Worm (Caenorhabditis elegans): ENCODE results near the gene W09D6.1.
"Not testable (repeated sequence)": the region's sequence is repeated elsewhere in the genome, so short reads cannot be mapped to it uniquely, and the experiment has no call there.

W09D6.1 gene

DNA sequence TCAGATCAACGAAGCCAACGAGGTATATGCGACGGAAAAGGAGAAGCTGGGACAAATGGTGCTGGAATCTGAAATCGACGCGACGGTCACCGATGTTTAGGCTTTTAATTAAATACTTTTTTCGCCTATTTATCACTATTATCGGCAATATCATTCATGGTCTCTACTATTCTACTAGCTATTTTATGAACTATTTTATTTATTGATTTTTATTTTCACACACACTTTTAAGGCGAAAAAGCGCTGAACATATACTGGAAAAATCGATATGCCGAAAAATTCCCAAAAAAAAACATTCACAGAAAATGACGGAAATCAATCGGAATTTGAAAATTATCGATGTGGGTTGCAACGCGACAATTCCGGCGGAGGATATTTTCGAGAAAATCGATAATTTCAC, at the start of gene W09D6.1:
Gene W09D6.1 (plus strand): TSS at position 301 of the 400 bp plus-strand sequence.
- TF ChIP-seq klf-2 (GFP tag; conservative IDR thresholded peaks at IDR 0.05) = no peak
- TF ChIP-seq flt-1 (GFP tag; IDR thresholded peaks at IDR 0.05) = no peak
- TF ChIP-seq ref-1 (GFP tag; conservative IDR thresholded peaks at IDR 0.05) = no peak
- TF ChIP-seq ztf-29 (GFP tag; IDR thresholded peaks at IDR 0.05) = no peak
- TF ChIP-seq med-1 (GFP tag; optimal IDR thresholded peaks at IDR 0.05; ENCODE audit: insufficient read depth) = no peak
- no peak for TF ChIP-seq tab-1 (GFP tag; IDR thresholded peaks at IDR 0.05)
- no peak for TF ChIP-seq cog-1 (tag; optimal IDR thresholded peaks at IDR 0.05)
- no peak for TF ChIP-seq ztf-23 (GFP tag; IDR thresholded peaks at IDR 0.05)
- TF ChIP-seq T22C8.4 (GFP tag; IDR thresholded peaks at IDR 0.05) = no peak

DNA sequence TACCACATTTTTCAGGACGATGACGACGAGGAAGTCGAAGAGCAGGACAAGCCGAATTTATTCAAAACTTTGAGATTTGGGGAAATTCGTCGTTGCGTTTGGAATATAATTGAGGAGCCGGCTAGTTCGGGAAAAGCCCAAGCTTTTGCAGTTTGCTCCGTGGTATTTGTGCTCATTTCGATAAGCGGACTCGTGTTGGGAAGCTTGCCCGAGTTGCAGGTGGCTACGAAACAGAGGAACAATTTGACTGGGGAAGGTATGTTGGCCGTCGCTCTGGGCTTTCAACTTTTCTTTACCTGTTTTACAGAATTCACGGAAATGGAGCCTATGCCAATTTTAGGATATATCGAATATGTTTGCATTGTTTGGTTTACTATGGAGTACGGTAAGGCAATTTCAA, 46.4 kb upstream of the W09D6.1 start:
- TF ChIP-seq ref-1 (GFP tag; conservative IDR thresholded peaks at IDR 0.05) (no peak), ztf-29 (GFP tag; IDR thresholded peaks at IDR 0.05) (no peak), ztf-23 (GFP tag; IDR thresholded peaks at IDR 0.05) (no peak), T22C8.4 (GFP tag; IDR thresholded peaks at IDR 0.05) (no peak), flt-1 (GFP tag; IDR thresholded peaks at IDR 0.05) (no peak), cog-1 (tag; optimal IDR thresholded peaks at IDR 0.05) (no peak), klf-2 (GFP tag; conservative IDR thresholded peaks at IDR 0.05) (no peak), tab-1 (GFP tag; IDR thresholded peaks at IDR 0.05) (no peak), med-1 (GFP tag; optimal IDR thresholded peaks at IDR 0.05; ENCODE audit: insufficient read depth) (no peak)

- TF ChIP-seq cog-1 (tag; optimal IDR thresholded peaks at IDR 0.05) (no peak), med-1 (GFP tag; optimal IDR thresholded peaks at IDR 0.05; ENCODE audit: insufficient read depth) (no peak), flt-1 (GFP tag; IDR thresholded peaks at IDR 0.05) (no peak), T22C8.4 (GFP tag; IDR thresholded peaks at IDR 0.05) (no peak), tab-1 (GFP tag; IDR thresholded peaks at IDR 0.05) (no peak), ref-1 (GFP tag; conservative IDR thresholded peaks at IDR 0.05) (no peak), ztf-29 (GFP tag; IDR thresholded peaks at IDR 0.05) (no peak), klf-2 (GFP tag; conservative IDR thresholded peaks at IDR 0.05) (no peak), ztf-23 (GFP tag; IDR thresholded peaks at IDR 0.05) (no peak)
These were observed 43.5 kb upstream of the W09D6.1 start for ce11 chrIII:11025138-11025537.

ce11 chrIII:11026516-11027048, 42.1 kb upstream of the W09D6.1 start, which contains the start of gene Y48A6B.7:
Y48A6B.7 (minus strand) TSS chrIII:11026566.
- no peak for TF ChIP-seq klf-2 (GFP tag; conservative IDR thresholded peaks at IDR 0.05)
- no peak for TF ChIP-seq flt-1 (GFP tag; IDR thresholded peaks at IDR 0.05)
- TF ChIP-seq ztf-29 (GFP tag; IDR thresholded peaks at IDR 0.05) = no peak
- no peak for TF ChIP-seq ztf-23 (GFP tag; IDR thresholded peaks at IDR 0.05)
- no peak for TF ChIP-seq tab-1 (GFP tag; IDR thresholded peaks at IDR 0.05)
- no peak for TF ChIP-seq ref-1 (GFP tag; conservative IDR thresholded peaks at IDR 0.05)
- TF ChIP-seq med-1 (GFP tag; optimal IDR thresholded peaks at IDR 0.05; ENCODE audit: insufficient read depth) = no peak
- no peak for TF ChIP-seq cog-1 (tag; optimal IDR thresholded peaks at IDR 0.05)
- TF ChIP-seq T22C8.4 (GFP tag; IDR thresholded peaks at IDR 0.05) = no peak

- TF ChIP-seq med-1 (GFP tag; optimal IDR thresholded peaks at IDR 0.05; ENCODE audit: insufficient read depth); flt-1 (GFP tag; IDR thresholded peaks at IDR 0.05); ztf-29 (GFP tag; IDR thresholded peaks at IDR 0.05): not testable (repeated sequence)
These were observed 39.3 kb upstream of the W09D6.1 start, which contains the start of gene Y48A6B.8 for ce11 chrIII:11029337-11029736. Y48A6B.8 (minus strand) TSS chrIII:11029437.

- TF ChIP-seq ztf-29 (GFP tag; IDR thresholded peaks at IDR 0.05) (no peak), klf-2 (GFP tag; conservative IDR thresholded peaks at IDR 0.05) (no peak), T22C8.4 (GFP tag; IDR thresholded peaks at IDR 0.05) (no peak), flt-1 (GFP tag; IDR thresholded peaks at IDR 0.05) (no peak), ref-1 (GFP tag; conservative IDR thresholded peaks at IDR 0.05) (no peak), ztf-23 (GFP tag; IDR thresholded peaks at IDR 0.05) (no peak), tab-1 (GFP tag; IDR thresholded peaks at IDR 0.05) (no peak), med-1 (GFP tag; optimal IDR thresholded peaks at IDR 0.05; ENCODE audit: insufficient read depth) (no peak), cog-1 (tag; optimal IDR thresholded peaks at IDR 0.05) (no peak)
These were observed 37.3 kb upstream of the W09D6.1 start, which contains the start of gene Y48A6B.14 for ce11 chrIII:11031309-11031708. Y48A6B.14 (plus strand) TSS chrIII:11031609.

- TF ChIP-seq tab-1 (GFP tag; IDR thresholded peaks at IDR 0.05) (no peak), T22C8.4 (GFP tag; IDR thresholded peaks at IDR 0.05) (no peak), ztf-29 (GFP tag; IDR thresholded peaks at IDR 0.05) (no peak)
These were observed 35.8 kb upstream of the W09D6.1 start, which contains the start of gene Y48A6B.9 for ce11 chrIII:11032872-11033271. Y48A6B.9 (plus strand) TSS chrIII:11033172.

DNA sequence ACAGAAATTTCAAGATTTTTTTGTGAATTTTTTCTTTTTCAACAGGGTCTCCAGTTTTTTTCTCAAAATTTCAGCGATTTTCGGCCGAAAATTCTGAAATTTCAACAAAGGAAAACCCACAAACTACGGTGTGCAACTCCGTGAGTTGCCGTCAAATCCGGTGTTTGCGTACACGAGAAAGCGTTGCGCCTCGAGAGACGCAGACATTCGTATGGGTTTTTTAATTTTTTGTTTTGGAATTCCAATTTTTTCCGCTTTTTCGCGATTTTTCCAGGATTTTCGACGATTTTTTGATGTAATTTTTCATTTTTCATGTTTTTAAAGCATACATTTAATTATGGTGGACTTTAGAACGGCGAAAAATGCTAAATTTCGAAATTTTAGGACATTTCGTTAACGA, 32.5 kb upstream of the W09D6.1 start:
- TF ChIP-seq flt-1 (GFP tag; IDR thresholded peaks at IDR 0.05) (peak; percentile 72), ref-1 (GFP tag; conservative IDR thresholded peaks at IDR 0.05) (no peak), ztf-23 (GFP tag; IDR thresholded peaks at IDR 0.05) (peak; percentile 58; the same call in 1 of the 2 replicates)

DNA sequence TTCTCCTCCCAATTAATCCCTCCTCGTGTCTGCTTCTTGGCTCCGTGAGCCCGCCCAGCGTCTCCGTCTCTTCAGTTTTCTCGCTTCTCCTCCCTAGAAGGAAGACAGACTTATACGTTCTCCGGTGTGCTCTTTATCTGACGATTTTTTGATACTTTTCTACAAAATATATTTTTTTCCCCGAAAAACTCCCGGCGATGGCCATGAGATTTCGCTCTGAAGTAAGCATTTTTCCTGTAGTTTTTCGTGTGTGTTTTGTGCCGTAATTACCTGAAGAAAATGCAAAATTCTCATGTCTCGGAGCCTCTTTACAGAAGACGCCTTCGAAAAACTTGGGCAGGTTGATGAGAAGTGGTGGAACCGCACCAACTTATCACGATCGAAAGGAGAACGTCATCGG, 32.0 kb upstream of the W09D6.1 start, which contains the start of gene spat-2:
Gene spat-2 (plus strand): TSS at position 301 of the 400 bp plus-strand sequence.
- no peak for TF ChIP-seq med-1 (GFP tag; optimal IDR thresholded peaks at IDR 0.05; ENCODE audit: insufficient read depth)
- TF ChIP-seq flt-1 (GFP tag; IDR thresholded peaks at IDR 0.05) = no peak
- no peak for TF ChIP-seq ref-1 (GFP tag; conservative IDR thresholded peaks at IDR 0.05)
- no peak for TF ChIP-seq cog-1 (tag; optimal IDR thresholded peaks at IDR 0.05)
- no peak for TF ChIP-seq ztf-29 (GFP tag; IDR thresholded peaks at IDR 0.05)
- TF ChIP-seq klf-2 (GFP tag; conservative IDR thresholded peaks at IDR 0.05) = no peak
- no peak for TF ChIP-seq T22C8.4 (GFP tag; IDR thresholded peaks at IDR 0.05)
- TF ChIP-seq tab-1 (GFP tag; IDR thresholded peaks at IDR 0.05) = no peak
- TF ChIP-seq ztf-23 (GFP tag; IDR thresholded peaks at IDR 0.05) = no peak

DNA sequence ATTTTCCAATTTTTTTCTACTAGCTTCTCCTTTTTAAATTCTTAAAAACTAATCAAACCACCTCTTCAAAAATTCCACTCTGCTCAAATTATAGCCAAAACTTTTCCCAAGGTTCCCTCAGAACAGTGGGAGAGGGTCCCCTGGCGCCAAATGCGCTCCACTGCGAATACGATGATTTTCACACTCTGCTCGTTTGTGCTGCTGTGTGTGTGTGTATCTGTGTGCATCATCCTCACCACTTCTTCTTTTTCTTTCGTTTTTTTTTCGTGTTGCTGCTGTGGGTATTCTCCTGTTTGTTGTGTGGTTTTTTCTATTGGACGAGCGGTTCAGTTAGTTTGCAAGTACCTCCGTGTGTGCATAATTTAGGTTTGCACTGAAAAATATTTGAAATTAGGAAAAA, 29.4 kb upstream of the W09D6.1 start:
- TF ChIP-seq cog-1 (tag; optimal IDR thresholded peaks at IDR 0.05) (no peak), ztf-23 (GFP tag; IDR thresholded peaks at IDR 0.05) (no peak)
